Worm (Caenorhabditis elegans): ENCODE measurements around the gene Y17G7B.23.

Gene Y17G7B.23

DNA sequence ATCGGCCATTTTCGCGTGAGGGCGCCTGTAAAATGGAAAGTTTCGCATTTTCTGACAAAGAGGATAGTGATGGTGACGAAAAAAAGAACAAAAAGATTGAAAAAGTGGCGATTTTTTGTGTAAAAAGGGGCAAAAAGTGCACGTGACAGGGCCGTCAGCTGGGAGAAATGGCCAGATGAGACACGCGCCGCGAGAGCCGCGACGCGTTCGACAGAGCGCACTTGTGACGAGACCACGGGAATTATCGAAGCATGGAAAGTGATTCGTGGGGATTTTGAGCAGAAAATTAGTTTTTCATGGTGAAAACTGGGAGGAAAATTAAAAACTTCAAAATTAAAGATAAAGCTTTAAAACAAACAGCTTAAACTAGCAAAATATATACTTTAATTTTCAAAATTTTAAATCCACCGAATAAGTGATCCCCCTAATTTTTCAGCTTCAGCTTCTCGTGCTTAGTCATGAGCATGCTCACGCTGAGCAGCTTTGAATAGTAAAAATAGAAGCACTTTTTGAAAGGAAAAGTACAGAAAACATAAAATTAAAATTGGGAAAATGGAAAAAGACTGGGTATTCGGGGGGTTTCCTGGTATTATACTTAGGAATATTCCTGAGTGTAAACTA, 31.4 kb upstream of the Y17G7B.23 start, which contains the start of gene W03C9.5 (continued):
- peak; percentile 95 for TF ChIP-seq mxl-3 (GFP tag; optimal IDR thresholded peaks at IDR 0.05)
- peak; percentile 75; the same call in 1 of the 2 replicates for TF ChIP-seq tra-1 (GFP tag; IDR thresholded peaks at IDR 0.05)
- TF ChIP-seq unc-130 (GFP tag; optimal IDR thresholded peaks at IDR 0.05): peak; percentile 89
- peak in 1 of 2 experiments; percentile 78 for TF ChIP-seq unc-62 (GFP tag; optimal IDR thresholded peaks at IDR 0.05 in 1 of 2)
- no peak for TF ChIP-seq unc-62 (tag; optimal IDR thresholded peaks at IDR 0.05)
- no peak for TF ChIP-seq R02D3.7 (tag; optimal IDR thresholded peaks at IDR 0.05)
- TF ChIP-seq pqm-1 (tag; optimal IDR thresholded peaks at IDR 0.05): no peak
- TF ChIP-seq hif-1 (tag; optimal IDR thresholded peaks at IDR 0.05): peak; percentile 52 to 95
- TF ChIP-seq ama-1 (optimal IDR thresholded peaks at IDR 0.05): peak; percentile 75
- peak; percentile 91 for TF ChIP-seq nhr-28 (tag; optimal IDR thresholded peaks at IDR 0.05)
- peak; percentile 94 for TF ChIP-seq dmd-6 (GFP tag; IDR thresholded peaks at IDR 0.05)
- peak; percentile 61 for TF ChIP-seq nhr-48 (tag; optimal IDR thresholded peaks at IDR 0.05)
- TF ChIP-seq mdl-1 (tag; optimal IDR thresholded peaks at IDR 0.05): peak; percentile 80 to 98
- TF ChIP-seq ctbp-1 (GFP tag; IDR thresholded peaks at IDR 0.05): peak; percentile 49; the same call in 1 of the 2 replicates
- 0 out of 2 replicates have a peak, but pooled peaks have one; percentile 15 for TF ChIP-seq php-3 (GFP tag; IDR thresholded peaks at IDR 0.05)
- no peak for TF ChIP-seq aly-2 (tag; optimal IDR thresholded peaks at IDR 0.05)
- no peak for TF ChIP-seq Y5F2A.4 (GFP tag; optimal IDR thresholded peaks at IDR 0.05)
- TF ChIP-seq nhr-25 (tag; optimal IDR thresholded peaks at IDR 0.05; ENCODE audit: borderline replicate concordance, insufficient read depth): peak; percentile 86
- peak; percentile 99 for TF ChIP-seq hlh-30 (tag; optimal IDR thresholded peaks at IDR 0.05; ENCODE audit: insufficient read depth)
- no peak for TF ChIP-seq snpc-1.2 (GFP tag; IDR thresholded peaks at IDR 0.05)
- peak; percentile 32 for TF ChIP-seq sdz-12 (GFP tag; optimal IDR thresholded peaks at IDR 0.05)
- TF ChIP-seq pha-4 (GFP tag; IDR thresholded peaks at IDR 0.05): peak; percentile 56; the same call in 1 of the 2 replicates
- TF ChIP-seq pha-4 (tag; optimal IDR thresholded peaks at IDR 0.05): no peak
- no peak for TF ChIP-seq F26F4.8 (GFP tag; conservative IDR thresholded peaks at IDR 0.05)
- peak; percentile 70; the same call in 1 of the 2 replicates for TF ChIP-seq lim-7 (GFP tag; IDR thresholded peaks at IDR 0.05)
- peak; percentile 92 for TF ChIP-seq madf-9 (GFP tag; conservative IDR thresholded peaks at IDR 0.05)
- TF ChIP-seq dmd-8 (GFP tag; IDR thresholded peaks at IDR 0.05): no peak
- peak; percentile 80; the same call in 1 of the 2 replicates for TF ChIP-seq mxl-2 (GFP tag; conservative IDR thresholded peaks at IDR 0.05)
- TF ChIP-seq lin-39 (tag; optimal IDR thresholded peaks at IDR 0.05): no peak
- TF ChIP-seq ceh-20 (GFP tag; IDR thresholded peaks at IDR 0.05): peak; percentile 95
- TF ChIP-seq ceh-62 (tag; optimal IDR thresholded peaks at IDR 0.05): no peak
- peak; percentile 89 for TF ChIP-seq hmg-1.1 (GFP tag; IDR thresholded peaks at IDR 0.05)
- peak; percentile 56; the same call in 1 of the 2 replicates for TF ChIP-seq nhr-41 (GFP tag; IDR thresholded peaks at IDR 0.05)
- peak; percentile 93 for TF ChIP-seq dmd-9 (GFP tag; IDR thresholded peaks at IDR 0.05)
- TF ChIP-seq skn-1 (tag; optimal IDR thresholded peaks at IDR 0.05): peak; percentile 39
- TF ChIP-seq gei-8 (GFP tag; optimal IDR thresholded peaks at IDR 0.05): no peak
- TF ChIP-seq daf-8 (GFP tag; IDR thresholded peaks at IDR 0.05): no peak
- peak; percentile 81 for TF ChIP-seq mdt-29 (GFP tag; IDR thresholded peaks at IDR 0.05)
- peak; percentile 62 for TF ChIP-seq T26A8.4 (GFP tag; IDR thresholded peaks at IDR 0.05)
- peak; percentile 97 for TF ChIP-seq lin-13 (GFP tag; optimal IDR thresholded peaks at IDR 0.05)
- TF ChIP-seq zip-11 (GFP tag; IDR thresholded peaks at IDR 0.05): no peak
- peak; percentile 95 for TF ChIP-seq nhr-6 (tag; optimal IDR thresholded peaks at IDR 0.05)
- no peak for TF ChIP-seq ceh-82 (tag; optimal IDR thresholded peaks at IDR 0.05)
- TF ChIP-seq dpl-1 (GFP tag; optimal IDR thresholded peaks at IDR 0.05): peak; percentile 76
- no peak for TF ChIP-seq daf-12 (tag; optimal IDR thresholded peaks at IDR 0.05)
- TF ChIP-seq jun-1 (tag; optimal IDR thresholded peaks at IDR 0.05): peak; percentile 84
- TF ChIP-seq duxl-1 (tag; optimal IDR thresholded peaks at IDR 0.05; ENCODE audit: poor library complexity): no peak
- peak; percentile 98 for TF ChIP-seq lin-38 (GFP tag; IDR thresholded peaks at IDR 0.05)
- TF ChIP-seq set-16 (GFP tag; IDR thresholded peaks at IDR 0.05): peak; percentile 79
- no peak for TF ChIP-seq F49E8.2 (tag; optimal IDR thresholded peaks at IDR 0.05; ENCODE audit: borderline replicate concordance)

Data from whole organism, L4 larva.